Worm (Caenorhabditis elegans): ENCODE results near the gene H04D03.7.
A peak's percentile ranks its signal among the peaks of the same experiment; 100 is the strongest.

Gene H04D03.7

ce11 chrIII:10407198-10407663 lies 39.4 kb downstream of the H04D03.7 start, which contains the start of gene hat-1:
Gene hat-1, minus strand, starts transcription at chrIII:10407248.
- TF ChIP-seq hmg-1.2 (GFP tag; IDR thresholded peaks at IDR 0.05) = peak; percentile 100
- TF ChIP-seq Y53F4B.3 (GFP tag; IDR thresholded peaks at IDR 0.05) = no peak
- TF ChIP-seq ceh-79 (tag; optimal IDR thresholded peaks at IDR 0.05) = no peak
- no peak for TF ChIP-seq die-1 (tag; optimal IDR thresholded peaks at IDR 0.05)
- peak; percentile 93 for TF ChIP-seq madf-3 (GFP tag; IDR thresholded peaks at IDR 0.05)
- TF ChIP-seq nhr-27 (tag; optimal IDR thresholded peaks at IDR 0.05) = no peak
- no peak for TF ChIP-seq nhr-179 (tag; optimal IDR thresholded peaks at IDR 0.05)
- TF ChIP-seq lsl-1 (GFP tag; optimal IDR thresholded peaks at IDR 0.05) = peak; percentile 90
- TF ChIP-seq zfh-2 (GFP tag; conservative IDR thresholded peaks at IDR 0.05) = peak; percentile 98
- peak; percentile 54 for TF ChIP-seq aptf-2 (GFP tag; conservative IDR thresholded peaks at IDR 0.05)
- TF ChIP-seq T26A5.8 (tag; optimal IDR thresholded peaks at IDR 0.05) = no peak
- TF ChIP-seq somi-1 (GFP tag; optimal IDR thresholded peaks at IDR 0.05) = peak; percentile 91
- TF ChIP-seq unc-130 (GFP tag; optimal IDR thresholded peaks at IDR 0.05) = peak; percentile 77
- TF ChIP-seq egl-18 (GFP tag; IDR thresholded peaks at IDR 0.05) = 0 out of 2 replicates have a peak, but pooled peaks have one; percentile 53
- no peak for TF ChIP-seq rpc-1 (optimal IDR thresholded peaks at IDR 0.05)
- TF ChIP-seq rpc-1 (tag; optimal IDR thresholded peaks at IDR 0.05) = no peak
- no peak for TF ChIP-seq akir-1 (GFP tag; optimal IDR thresholded peaks at IDR 0.05)
- peak; percentile 49 for TF ChIP-seq mel-28 (tag; optimal IDR thresholded peaks at IDR 0.05; ENCODE audit: borderline replicate concordance)
- 0 out of 2 replicates have a peak, but pooled peaks have one; percentile 57 for TF ChIP-seq Y67H2A.10 (GFP tag; conservative IDR thresholded peaks at IDR 0.05)
- peak; percentile 97 for TF ChIP-seq nfyb-1 (GFP tag; IDR thresholded peaks at IDR 0.05)
- TF ChIP-seq ztf-6 (GFP tag; IDR thresholded peaks at IDR 0.05) = no peak
- 0 out of 2 replicates have a peak, but pooled peaks have one; percentile 50 for TF ChIP-seq hmg-20 (GFP tag; IDR thresholded peaks at IDR 0.05)
- no peak for TF ChIP-seq bed-1 (GFP tag; IDR thresholded peaks at IDR 0.05)
- TF ChIP-seq athp-1 (tag; optimal IDR thresholded peaks at IDR 0.05) = peak; percentile 97
- TF ChIP-seq ztf-3 (GFP tag; optimal IDR thresholded peaks at IDR 0.05) = peak; percentile 44
- TF ChIP-seq C06A6.2 (GFP tag; conservative IDR thresholded peaks at IDR 0.05) = peak; percentile 89
- TF ChIP-seq lir-1 (GFP tag; conservative IDR thresholded peaks at IDR 0.05) = peak; percentile 89
- peak; percentile 63 for TF ChIP-seq F22D6.2 (tag; optimal IDR thresholded peaks at IDR 0.05)
- TF ChIP-seq F55B11.4 (tag; optimal IDR thresholded peaks at IDR 0.05; ENCODE audit: borderline replicate concordance, insufficient read depth) = no peak
- peak; percentile 73 for TF ChIP-seq hrde-1 (tag; optimal IDR thresholded peaks at IDR 0.05; ENCODE audit: borderline replicate concordance)
- TF ChIP-seq C17E4.6 (GFP tag; IDR thresholded peaks at IDR 0.05) = peak; percentile 91
- peak; percentile 98 for TF ChIP-seq cebp-1 (GFP tag; IDR thresholded peaks at IDR 0.05)
- peak; percentile 100 for TF ChIP-seq cebp-1 (tag; optimal IDR thresholded peaks at IDR 0.05)
- TF ChIP-seq F52B5.7 (tag; optimal IDR thresholded peaks at IDR 0.05) = no peak
- peak; percentile 85 for TF ChIP-seq gei-17 (GFP tag; optimal IDR thresholded peaks at IDR 0.05)
- TF ChIP-seq B0261.1 (tag; optimal IDR thresholded peaks at IDR 0.05) = peak; percentile 4
- TF ChIP-seq D2030.7 (GFP tag; IDR thresholded peaks at IDR 0.05) = peak; percentile 95
- TF ChIP-seq fkh-3 (tag; optimal IDR thresholded peaks at IDR 0.05) = no peak
- TF ChIP-seq snpc-1.3 (tag; optimal IDR thresholded peaks at IDR 0.05; ENCODE audit: insufficient read depth) = peak; percentile 82
- TF ChIP-seq T07F8.4 (tag; optimal IDR thresholded peaks at IDR 0.05) = no peak
- TF ChIP-seq let-607 (tag; optimal IDR thresholded peaks at IDR 0.05) = peak; percentile 81 to 87
- TF ChIP-seq xnd-1 (tag; optimal IDR thresholded peaks at IDR 0.05) = peak; percentile 82
- no peak for TF ChIP-seq sptf-2 (GFP tag; optimal IDR thresholded peaks at IDR 0.05)
- 0 out of 2 replicates have a peak, but pooled peaks have one; percentile 43 for TF ChIP-seq lin-26 (GFP tag; IDR thresholded peaks at IDR 0.05)
- peak; percentile 94 for TF ChIP-seq K11D2.4 (GFP tag; IDR thresholded peaks at IDR 0.05)
- TF ChIP-seq ets-4 (GFP tag; optimal IDR thresholded peaks at IDR 0.05) = no peak
- TF ChIP-seq lin-40 (tag; optimal IDR thresholded peaks at IDR 0.05) = peak; percentile 97
- no peak for TF ChIP-seq ztf-25 (GFP tag; IDR thresholded peaks at IDR 0.05)

All from whole organism, young adult.